Fruit fly (Drosophila melanogaster): ENCODE results near the gene Prosbeta4R1.

Gene Prosbeta4R1

DNA sequence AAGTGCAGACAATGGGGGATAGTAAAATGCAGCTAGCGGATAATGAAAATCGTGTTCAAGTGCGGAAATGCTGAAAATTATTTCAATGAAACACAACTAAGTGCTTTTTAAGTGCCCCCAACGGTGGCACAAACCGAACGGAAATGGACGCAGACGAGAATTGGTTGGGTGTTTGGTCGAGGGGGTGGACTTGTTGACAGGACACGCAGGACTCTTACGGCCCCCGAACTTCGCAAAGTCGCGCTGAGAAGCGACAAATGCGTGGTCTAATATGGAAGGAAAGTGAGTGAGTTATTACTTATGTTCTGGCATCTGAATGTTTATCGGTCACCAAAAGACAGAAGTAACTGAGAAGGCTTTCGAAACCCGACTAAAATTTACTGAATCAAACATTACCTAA is at the start of gene Prosbeta4R1:
Prosbeta4R1 (plus strand) TSS at position 301 of the 400 bp plus-strand sequence.
- TF ChIP-seq noc (tag; optimal IDR thresholded peaks at IDR 0.05): no peak

DNA sequence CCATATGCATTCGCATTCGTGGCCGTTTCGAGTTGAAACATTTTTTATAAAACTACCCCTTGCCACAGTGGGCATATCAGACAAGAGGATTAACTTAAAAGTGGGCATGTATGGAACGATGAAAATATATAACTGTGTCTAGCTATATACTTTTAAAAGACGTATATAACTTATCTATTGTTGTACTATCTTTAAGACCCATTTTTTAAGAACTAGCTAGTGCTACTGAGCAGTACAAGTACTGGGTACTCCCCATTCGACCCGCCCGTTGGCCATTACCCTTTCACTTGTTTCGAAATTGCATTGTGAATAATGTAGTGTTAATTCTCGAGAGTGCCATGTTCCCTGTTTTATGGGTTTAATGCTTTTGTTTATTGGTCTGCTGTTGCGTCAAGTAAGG is 46.1 kb upstream of the Prosbeta4R1 start:
- no peak for TF ChIP-seq noc (tag; optimal IDR thresholded peaks at IDR 0.05)

DNA sequence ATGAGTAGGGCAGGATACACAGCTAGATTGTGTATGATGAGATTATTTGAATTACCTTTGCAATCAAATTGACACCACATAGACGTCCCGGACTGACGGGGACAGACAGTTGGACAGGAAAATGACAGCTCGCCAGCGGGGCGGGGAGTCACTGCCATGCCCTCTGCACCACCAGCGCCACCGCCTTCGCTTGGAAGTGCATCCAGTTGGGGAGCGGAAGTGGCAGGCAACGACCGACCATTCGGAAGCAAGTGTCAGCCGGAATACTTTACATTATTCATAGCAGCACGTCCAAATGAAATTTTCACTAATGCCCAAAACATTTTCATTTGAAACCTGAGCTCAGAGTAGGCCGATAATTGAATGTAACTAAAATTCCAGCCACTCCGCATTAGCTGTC is 43.2 kb upstream of the Prosbeta4R1 start, which contains the start of gene CG15395:
CG15395 (plus strand) TSS at position 301 of the 400 bp plus-strand sequence.
- no peak for TF ChIP-seq noc (tag; optimal IDR thresholded peaks at IDR 0.05)

DNA sequence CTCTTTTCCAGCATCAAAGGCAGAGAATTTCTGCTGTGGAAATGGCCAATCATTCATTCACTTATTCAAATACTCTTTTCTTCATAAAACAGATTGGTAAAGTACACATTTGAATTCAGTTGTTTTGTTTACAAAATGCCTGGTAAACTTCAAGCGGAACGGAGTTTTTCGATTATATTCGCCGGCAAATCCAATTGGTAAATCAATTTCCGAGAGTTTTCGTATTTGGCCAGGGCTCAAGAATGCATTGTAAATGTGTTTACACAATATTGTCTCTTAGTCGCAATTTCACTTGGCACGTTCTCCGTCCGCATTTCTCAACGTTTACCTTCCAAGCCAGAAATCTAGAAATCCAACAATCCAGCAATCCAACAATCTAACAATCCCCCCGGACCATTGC is 33.0 kb upstream of the Prosbeta4R1 start, which contains the start of gene CG43403:
CG43403 (plus strand) TSS at position 301 of the 400 bp plus-strand sequence.
- no peak for TF ChIP-seq noc (tag; optimal IDR thresholded peaks at IDR 0.05)

DNA sequence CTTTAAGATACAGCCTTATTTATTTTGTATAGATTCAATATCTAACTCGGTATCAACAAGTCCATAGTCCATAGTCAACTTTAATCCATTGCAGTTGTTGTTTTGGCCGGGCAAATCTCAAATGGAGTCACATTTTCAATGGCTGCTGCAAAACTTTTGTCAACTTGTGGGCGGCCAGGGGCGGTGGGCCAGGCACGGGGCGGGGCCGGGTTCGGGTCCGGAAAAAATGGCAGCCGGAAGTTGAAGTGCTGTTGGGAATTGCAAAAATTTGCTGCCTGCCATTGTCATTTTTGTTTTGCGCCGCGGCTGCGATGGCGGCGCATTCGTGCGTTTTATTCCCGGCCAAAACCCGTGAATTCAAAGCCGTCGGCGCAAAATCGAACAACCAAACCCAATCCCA is 28.9 kb upstream of the Prosbeta4R1 start:
- TF ChIP-seq noc (tag; optimal IDR thresholded peaks at IDR 0.05): no peak

DNA sequence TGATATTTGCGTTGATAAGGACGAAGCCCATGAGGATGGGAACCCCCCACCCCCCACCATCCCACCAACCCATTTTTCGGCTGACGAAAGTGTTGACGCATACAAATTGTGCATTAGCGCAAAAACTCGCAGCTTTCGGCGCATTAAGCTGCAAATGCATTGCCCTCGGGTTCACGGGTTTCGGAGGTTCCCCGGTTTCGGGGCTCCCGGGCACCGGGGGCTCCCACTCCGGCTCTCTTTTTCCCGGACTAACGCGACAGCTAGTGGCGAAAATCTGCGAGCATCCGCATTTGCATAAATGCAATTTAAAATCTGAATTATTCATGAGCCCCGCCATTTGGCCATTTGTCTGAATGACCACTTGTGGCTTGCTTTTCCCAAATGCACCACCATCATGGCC is 25.3 kb upstream of the Prosbeta4R1 start:
- TF ChIP-seq noc (tag; optimal IDR thresholded peaks at IDR 0.05): no peak

DNA sequence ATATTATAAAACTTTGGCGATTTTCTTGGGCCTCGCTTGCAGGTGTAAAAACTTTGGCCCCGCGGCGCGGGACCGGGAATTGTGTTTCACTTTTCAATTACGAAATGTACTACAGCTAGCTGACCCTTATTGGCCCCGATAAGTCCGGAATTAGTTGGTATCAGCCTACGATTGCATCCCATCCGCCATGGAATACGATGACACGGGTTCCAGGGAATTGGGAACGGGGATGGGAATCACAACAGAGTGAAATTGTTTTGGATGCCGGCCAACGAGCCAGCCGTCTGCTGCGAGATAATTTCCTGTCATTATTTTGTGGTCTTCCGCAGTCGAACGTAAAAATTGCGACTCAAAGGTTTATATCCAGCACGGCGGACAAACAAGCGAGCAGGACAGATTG is 24.1 kb upstream of the Prosbeta4R1 start:
- no peak for TF ChIP-seq noc (tag; optimal IDR thresholded peaks at IDR 0.05)

DNA sequence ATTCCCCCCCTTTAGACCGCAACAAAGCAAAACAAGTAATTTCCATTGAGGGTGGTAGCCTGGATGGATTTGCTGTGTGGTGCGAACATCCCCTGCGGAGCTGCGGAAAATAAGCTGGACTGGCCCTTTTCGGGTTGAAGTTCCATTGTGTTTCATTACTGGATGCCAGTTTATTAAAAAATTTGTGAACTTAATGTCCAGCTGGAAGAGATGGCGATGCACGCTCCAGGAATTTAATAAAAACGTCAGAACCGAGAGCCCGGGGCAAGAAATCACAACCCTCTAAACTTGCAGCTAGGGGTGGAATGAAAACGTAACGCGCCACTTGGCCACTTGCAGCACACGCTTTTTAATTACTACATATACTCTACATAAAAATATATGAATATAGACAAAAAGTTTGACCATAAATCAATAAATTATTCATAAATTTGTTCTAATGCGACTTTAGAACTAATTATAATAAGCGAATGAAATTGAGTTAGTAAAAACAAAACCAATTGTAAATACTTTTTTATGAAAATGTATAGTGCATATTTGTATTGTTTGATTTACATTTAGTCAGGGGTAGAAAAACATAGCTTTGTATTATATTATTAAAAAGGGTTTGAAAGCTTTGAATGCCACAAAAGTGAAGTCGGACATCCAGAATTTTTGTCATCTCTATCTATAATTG is 16.4 kb upstream of the Prosbeta4R1 start:
- no peak for TF ChIP-seq noc (tag; optimal IDR thresholded peaks at IDR 0.05)

DNA sequence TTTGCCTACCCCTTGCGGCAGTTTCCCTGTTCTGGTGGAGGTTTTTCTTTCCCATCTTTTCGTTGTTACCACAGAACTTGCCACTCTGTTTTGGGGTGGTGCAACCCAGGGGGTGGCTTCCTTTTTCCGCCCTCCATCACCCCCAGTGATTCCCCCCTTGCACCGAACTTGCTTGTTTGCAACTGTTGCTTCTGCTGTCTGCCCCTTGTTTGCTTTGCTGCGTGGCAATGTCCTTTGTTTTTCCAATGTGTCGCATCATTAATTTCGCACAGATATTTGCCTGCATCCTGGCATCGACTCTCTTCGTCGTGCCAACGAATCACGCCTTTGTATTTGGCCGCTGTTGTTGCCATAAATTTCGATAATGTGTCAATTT is 15.9 kb upstream of the Prosbeta4R1 start:
- TF ChIP-seq noc (tag; optimal IDR thresholded peaks at IDR 0.05): no peak

DNA sequence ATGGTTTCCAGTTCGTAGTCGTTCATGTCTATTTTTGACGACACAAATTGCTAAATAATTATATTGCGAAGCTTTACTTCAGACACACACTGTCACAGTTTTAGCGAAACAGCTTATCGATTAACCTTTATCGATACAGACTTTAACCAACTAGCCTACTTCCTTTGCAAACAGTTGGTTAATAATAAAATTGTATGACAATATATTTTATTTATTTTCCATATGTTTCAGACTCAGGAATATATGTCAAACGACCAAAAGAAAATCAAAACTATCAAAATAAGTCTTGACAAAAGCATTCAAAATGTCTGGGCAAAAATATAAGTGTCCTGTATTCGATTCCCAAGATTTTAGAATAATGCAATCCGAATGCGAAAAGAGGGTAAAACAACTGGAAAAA is 5.2 kb upstream of the Prosbeta4R1 start, which contains the start of the genes CG9962 and CG43851:
CG9962 (minus strand) TSS at position 101 of the 400 bp plus-strand sequence.
CG43851 (plus strand) TSS at position 267 of the 400 bp plus-strand sequence.
- TF ChIP-seq noc (tag; optimal IDR thresholded peaks at IDR 0.05): no peak

DNA sequence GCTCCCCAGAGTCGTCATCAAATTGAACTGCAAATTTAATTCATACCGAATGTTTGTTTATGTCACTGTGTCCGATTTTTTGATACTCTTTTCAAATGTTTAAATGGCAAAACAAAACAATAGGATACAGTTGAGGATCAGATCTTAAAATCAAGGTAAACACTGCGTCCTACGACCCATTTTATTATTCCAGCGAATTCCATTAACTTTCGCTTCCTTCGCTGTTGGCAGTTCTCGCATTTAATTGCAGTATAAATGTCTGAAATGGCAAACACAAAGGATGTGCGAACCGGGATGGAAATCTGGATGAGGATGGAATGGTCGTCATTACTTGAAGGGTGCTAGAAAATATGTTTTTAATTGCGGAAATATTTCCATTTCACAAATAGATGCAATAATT is 532 bp upstream of the Prosbeta4R1 start, which contains the start of gene CG33125:
CG33125 (minus strand) TSS at position 101 of the 400 bp plus-strand sequence.
- no peak for TF ChIP-seq noc (tag; optimal IDR thresholded peaks at IDR 0.05)

DNA sequence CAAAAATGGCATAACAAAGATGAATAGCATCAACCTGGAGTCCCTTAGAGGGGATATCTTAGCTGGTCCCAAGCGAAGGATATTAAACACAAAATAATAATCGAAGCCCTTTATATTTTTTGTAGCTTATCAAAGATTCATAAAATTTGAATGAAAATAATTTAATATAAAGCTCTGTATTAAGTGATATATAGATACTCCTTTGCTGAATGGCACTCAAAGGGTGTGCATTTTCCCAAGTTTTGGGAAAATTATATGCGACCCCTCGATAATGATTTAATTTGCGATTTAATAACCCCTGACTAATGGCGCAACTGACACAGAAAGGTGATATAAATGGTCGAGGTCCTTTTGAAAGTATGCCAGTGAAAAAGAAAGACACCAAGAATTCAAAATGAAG is 903 bp downstream of the Prosbeta4R1 start, which contains the start of gene Or23a:
Or23a (plus strand) TSS at position 301 of the 400 bp plus-strand sequence.
- TF ChIP-seq noc (tag; optimal IDR thresholded peaks at IDR 0.05): no peak

DNA sequence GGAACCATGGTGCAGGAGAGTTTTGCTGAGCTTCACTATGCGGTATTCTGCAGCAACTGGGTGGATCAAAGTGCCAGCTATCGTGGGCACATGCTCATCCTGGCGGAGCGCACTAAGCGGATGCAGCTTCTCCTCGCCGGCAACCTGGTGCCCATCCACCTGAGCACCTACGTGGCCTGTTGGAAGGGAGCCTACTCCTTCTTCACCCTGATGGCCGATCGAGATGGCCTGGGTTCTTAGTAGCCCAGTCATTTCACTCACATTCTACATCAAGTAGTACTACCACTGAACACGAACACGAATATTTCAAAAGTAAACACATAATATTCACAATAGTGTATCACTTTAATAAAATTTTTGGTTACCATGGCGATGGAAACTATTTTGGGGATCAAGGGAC is 2.2 kb downstream of the Prosbeta4R1 start, which contains the start of gene Prosbeta4R2:
Prosbeta4R2 (plus strand) TSS at position 301 of the 400 bp plus-strand sequence.
- no peak for TF ChIP-seq noc (tag; optimal IDR thresholded peaks at IDR 0.05)

DNA sequence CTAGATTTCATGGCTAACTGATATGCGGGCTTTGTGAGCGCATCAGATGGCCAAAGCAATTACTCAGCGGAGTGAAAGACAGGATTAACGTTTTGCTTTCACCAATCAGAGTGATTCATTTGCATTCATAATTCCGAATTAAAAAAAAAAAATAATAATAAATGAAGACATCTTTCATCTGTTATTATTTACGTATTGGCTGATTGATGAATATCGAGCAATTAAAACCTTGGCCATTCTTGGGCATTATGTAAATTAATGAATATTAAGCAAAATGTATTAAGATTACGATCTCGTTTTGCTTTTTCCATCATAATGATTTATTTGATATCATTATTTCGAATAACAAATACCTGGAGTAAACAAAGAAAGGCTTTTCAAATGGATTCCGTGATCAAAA is 11.9 kb downstream of the Prosbeta4R1 start, which contains the start of gene Trf4:
Trf4 (plus strand) TSS at position 301 of the 400 bp plus-strand sequence.
- no peak for TF ChIP-seq noc (tag; optimal IDR thresholded peaks at IDR 0.05)

DNA sequence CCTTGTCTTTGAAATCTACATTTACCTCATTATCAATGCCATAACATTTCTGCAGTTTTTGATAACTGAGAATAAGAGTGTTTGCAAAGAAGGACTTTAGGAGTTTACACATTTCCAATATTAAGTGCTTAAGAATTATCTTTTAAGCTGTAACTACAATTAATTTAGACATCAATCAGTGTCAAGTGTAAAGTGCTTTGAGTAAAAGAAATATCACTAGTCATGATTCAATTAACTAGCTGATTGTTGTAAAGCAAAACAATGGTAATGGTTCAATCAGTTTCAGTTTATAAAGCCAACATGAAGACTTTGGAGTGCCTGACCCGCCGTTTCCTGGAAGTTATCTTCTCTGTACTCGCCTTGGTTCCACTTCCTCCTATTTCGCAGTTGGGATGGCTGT is 16.7 kb downstream of the Prosbeta4R1 start, which contains the start of gene Gr23a:
Gr23a (plus strand) TSS at position 301 of the 400 bp plus-strand sequence.
- no peak for TF ChIP-seq noc (tag; optimal IDR thresholded peaks at IDR 0.05)

DNA sequence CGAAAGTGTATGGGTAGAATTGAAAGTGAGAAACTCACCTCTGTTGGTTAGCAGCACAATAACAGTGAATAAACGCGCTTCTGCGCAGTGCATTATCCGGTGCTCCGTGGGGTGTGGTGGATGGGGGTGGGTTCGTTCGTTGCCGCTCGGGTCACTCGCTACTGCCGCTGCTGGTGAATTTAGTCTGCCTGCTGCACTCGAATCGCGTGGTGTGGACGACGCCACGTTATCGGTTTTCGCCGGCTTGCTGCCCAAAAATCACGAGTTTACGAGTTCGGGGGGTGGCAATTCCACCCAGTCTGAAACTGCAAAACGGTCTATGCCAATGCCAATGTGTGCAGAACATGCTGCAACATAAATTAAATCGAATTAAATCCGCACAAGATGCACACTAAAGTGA is 24.7 kb downstream of the Prosbeta4R1 start, which contains the start of gene Tmtc1:
Tmtc1 (plus strand) TSS at position 182 of the 400 bp plus-strand sequence.
- no peak for TF ChIP-seq noc (tag; optimal IDR thresholded peaks at IDR 0.05)

DNA sequence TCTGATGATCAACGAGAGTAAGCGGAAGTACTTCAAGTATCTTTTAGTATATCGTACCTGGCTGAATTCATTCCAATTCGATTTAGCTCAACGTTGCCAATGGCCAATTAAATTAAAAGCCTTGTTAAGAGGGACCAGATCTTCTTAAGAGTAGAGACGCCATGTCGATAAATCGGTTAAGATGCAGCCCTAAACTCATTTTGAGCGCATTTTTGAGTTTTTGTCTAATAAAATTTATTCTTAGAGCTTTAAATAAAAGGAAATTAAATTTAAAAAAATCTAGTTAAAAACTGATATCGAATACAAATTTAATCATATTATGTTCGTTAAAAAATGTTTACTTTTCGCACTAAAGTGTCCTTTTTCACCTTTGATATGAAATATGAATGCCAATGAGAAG is 43.5 kb downstream of the Prosbeta4R1 start, which contains the start of gene Trf5:
Trf5 (minus strand) TSS at position 101 of the 400 bp plus-strand sequence.
- TF ChIP-seq noc (tag; optimal IDR thresholded peaks at IDR 0.05): no peak
